Worm (Caenorhabditis elegans): ENCODE results near the gene C15F1.8.

DNA sequence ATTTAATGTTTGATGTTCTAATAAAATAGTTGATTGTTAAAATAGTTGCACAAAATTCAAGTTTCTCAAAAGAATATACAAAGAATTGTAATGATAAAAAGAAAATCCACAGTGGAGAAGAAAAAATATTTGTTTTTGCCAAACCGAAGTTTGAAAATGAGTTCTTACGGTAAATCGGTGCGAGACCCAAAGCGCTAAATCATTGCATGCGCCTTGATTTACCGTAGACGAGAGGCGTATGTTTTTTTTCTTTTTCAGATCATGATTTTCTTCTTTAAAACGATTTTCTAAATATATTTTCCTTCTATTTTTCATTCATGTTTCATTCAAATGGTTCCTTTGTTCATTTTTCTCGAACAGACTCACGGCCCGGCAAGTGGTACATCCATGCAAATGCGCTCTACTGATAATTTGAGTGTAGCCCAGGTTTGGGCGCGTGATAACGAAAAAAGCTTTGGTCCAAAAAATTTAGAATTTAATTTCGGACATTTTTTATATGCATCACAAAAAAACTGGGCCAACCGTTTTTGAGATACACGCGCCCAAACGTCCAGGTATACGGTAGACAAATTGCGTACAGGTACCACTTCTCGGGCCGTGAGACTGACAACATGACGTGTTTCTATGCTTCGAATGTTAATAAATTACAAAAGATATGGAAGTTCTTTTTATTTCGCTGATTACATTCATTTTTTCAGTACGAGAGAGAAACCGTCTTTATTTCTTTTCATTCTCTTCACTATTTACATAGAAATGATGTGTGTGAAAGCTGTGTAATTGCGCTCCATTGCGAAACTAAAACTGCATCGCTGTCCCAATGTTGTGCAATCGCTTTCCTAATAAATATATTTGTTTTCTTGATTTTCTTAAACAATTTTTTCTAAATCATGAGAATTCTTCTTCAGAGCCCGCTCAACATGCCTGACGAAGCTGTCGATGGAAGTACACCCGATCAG, 47.5 kb upstream of the C15F1.8 start, which contains the start of gene znf-598:
- TF ChIP-seq madf-6 (GFP tag; IDR thresholded peaks at IDR 0.05) (peak; percentile 82), K11D2.4 (GFP tag; IDR thresholded peaks at IDR 0.05) (no peak), pbrm-1 (GFP tag; IDR thresholded peaks at IDR 0.05) (no peak), B0336.3 (GFP tag; IDR thresholded peaks at IDR 0.05) (0 out of 2 replicates have a peak, but pooled peaks have one; percentile 22), ekl-4 (GFP tag; IDR thresholded peaks at IDR 0.05) (no peak), F57C9.4 (tag; optimal IDR thresholded peaks at IDR 0.05) (no peak)
